Worm (Caenorhabditis elegans): ENCODE results near the gene T03F7.7.

Gene T03F7.7

ce11 chrV:11321719-11322118 is 10.5 kb downstream of the T03F7.7 start, which contains the start of gene F47G9.4:
Gene F47G9.4 (minus strand): TSS chrV:11321816.
- no peak for TF ChIP-seq sox-2 (GFP tag; IDR thresholded peaks at IDR 0.05)
- TF ChIP-seq elt-4 (tag; optimal IDR thresholded peaks at IDR 0.05): no peak
- no peak for TF ChIP-seq unc-86 (tag; optimal IDR thresholded peaks at IDR 0.05)
- no peak for TF ChIP-seq npax-4 (tag; optimal IDR thresholded peaks at IDR 0.05)
- TF ChIP-seq hlh-30 (tag; optimal IDR thresholded peaks at IDR 0.05; ENCODE audit: insufficient read depth): no peak
- no peak for TF ChIP-seq Y22D7AL.16 (tag; optimal IDR thresholded peaks at IDR 0.05)
- no peak for TF ChIP-seq hlh-6 (tag; optimal IDR thresholded peaks at IDR 0.05)
- no peak for TF ChIP-seq K02D7.2 (tag; optimal IDR thresholded peaks at IDR 0.05)
- no peak for TF ChIP-seq elt-2 (tag; optimal IDR thresholded peaks at IDR 0.05)
- no peak for TF ChIP-seq tbx-7 (tag; optimal IDR thresholded peaks at IDR 0.05)
- TF ChIP-seq ceh-31 (tag; optimal IDR thresholded peaks at IDR 0.05): no peak
- no peak for TF ChIP-seq ceh-22 (tag; optimal IDR thresholded peaks at IDR 0.05)

DNA sequence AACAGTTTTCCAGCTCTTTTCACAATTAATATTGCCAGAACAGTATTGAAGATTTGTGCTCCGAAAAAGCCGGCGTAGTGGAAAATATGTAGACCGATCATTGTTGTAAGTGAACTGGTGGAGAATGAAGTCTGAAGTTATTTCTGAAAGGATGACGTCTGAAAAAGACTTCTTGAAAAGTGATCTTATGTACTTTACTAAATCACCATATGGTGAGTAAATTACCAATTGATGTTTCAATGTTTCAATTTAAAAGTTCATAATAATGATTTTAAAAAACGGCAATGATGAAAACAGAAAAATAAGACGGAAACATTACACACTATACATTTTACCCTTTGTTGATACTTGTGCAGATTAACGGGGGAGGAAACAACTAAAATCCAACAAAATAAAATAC is 12.5 kb downstream of the T03F7.7 start, which contains the start of gene str-141:
Gene str-141 (minus strand): TSS at position 101 of the 400 bp plus-strand sequence.
- TF ChIP-seq ceh-9 (tag; optimal IDR thresholded peaks at IDR 0.05): no peak
- no peak for TF ChIP-seq lin-11 (tag; optimal IDR thresholded peaks at IDR 0.05)
- no peak for TF ChIP-seq dve-1 (tag; optimal IDR thresholded peaks at IDR 0.05)
- TF ChIP-seq syd-9 (tag; optimal IDR thresholded peaks at IDR 0.05): no peak
- TF ChIP-seq madf-2 (tag; optimal IDR thresholded peaks at IDR 0.05): no peak
- TF ChIP-seq ceh-2 (tag; optimal IDR thresholded peaks at IDR 0.05): no peak
- TF ChIP-seq Y22D7AL.16 (tag; optimal IDR thresholded peaks at IDR 0.05): no peak
- no peak for TF ChIP-seq sox-4 (tag; optimal IDR thresholded peaks at IDR 0.05)
- no peak for TF ChIP-seq ceh-34 (tag; optimal IDR thresholded peaks at IDR 0.05)
- no peak for TF ChIP-seq nfya-1 (tag; optimal IDR thresholded peaks at IDR 0.05)
- TF ChIP-seq che-1 (tag; optimal IDR thresholded peaks at IDR 0.05): no peak
- TF ChIP-seq eyg-1 (tag; optimal IDR thresholded peaks at IDR 0.05): no peak
- TF ChIP-seq K02D7.2 (tag; optimal IDR thresholded peaks at IDR 0.05): no peak
- TF ChIP-seq pax-1 (tag; optimal IDR thresholded peaks at IDR 0.05): no peak
- no peak for TF ChIP-seq ztf-16 (tag; optimal IDR thresholded peaks at IDR 0.05)
- no peak for TF ChIP-seq C38D4.7 (GFP tag; optimal IDR thresholded peaks at IDR 0.05)
- TF ChIP-seq npax-4 (tag; optimal IDR thresholded peaks at IDR 0.05): no peak
- no peak for TF ChIP-seq unc-3 (GFP tag; conservative IDR thresholded peaks at IDR 0.05)
- no peak for TF ChIP-seq unc-3 (tag; optimal IDR thresholded peaks at IDR 0.05)

- no peak for TF ChIP-seq ceh-6 (GFP tag; optimal IDR thresholded peaks at IDR 0.05)
- no peak for TF ChIP-seq hlh-30 (tag; optimal IDR thresholded peaks at IDR 0.05; ENCODE audit: insufficient read depth)
- peak; percentile 1 for TF ChIP-seq ceh-18 (tag; optimal IDR thresholded peaks at IDR 0.05)
- peak; percentile 48 for TF ChIP-seq unc-42 (tag; optimal IDR thresholded peaks at IDR 0.05)
- TF ChIP-seq ceh-19 (GFP tag; optimal IDR thresholded peaks at IDR 0.05): no peak
- no peak for TF ChIP-seq elt-4 (tag; optimal IDR thresholded peaks at IDR 0.05)
- TF ChIP-seq eyg-1 (tag; optimal IDR thresholded peaks at IDR 0.05): no peak
- no peak for TF ChIP-seq lim-6 (tag; optimal IDR thresholded peaks at IDR 0.05)
- TF ChIP-seq K09A11.1 (tag; optimal IDR thresholded peaks at IDR 0.05; ENCODE audit: insufficient read depth): no peak
- TF ChIP-seq dve-1 (tag; optimal IDR thresholded peaks at IDR 0.05): no peak
- peak; percentile 42 for TF ChIP-seq ceh-31 (tag; optimal IDR thresholded peaks at IDR 0.05)
- TF ChIP-seq pha-2 (tag; optimal IDR thresholded peaks at IDR 0.05): no peak
- no peak for TF ChIP-seq gmeb-2 (tag; optimal IDR thresholded peaks at IDR 0.05)
- TF ChIP-seq pat-9 (tag; optimal IDR thresholded peaks at IDR 0.05): no peak
- TF ChIP-seq lin-11 (tag; optimal IDR thresholded peaks at IDR 0.05): no peak
- no peak for TF ChIP-seq T23F11.4 (GFP tag; optimal IDR thresholded peaks at IDR 0.05)
- TF ChIP-seq fkh-6 (tag; optimal IDR thresholded peaks at IDR 0.05): no peak
- no peak for TF ChIP-seq nhr-11 (tag; optimal IDR thresholded peaks at IDR 0.05)
- no peak for TF ChIP-seq ets-4 (tag; optimal IDR thresholded peaks at IDR 0.05)
- TF ChIP-seq pha-4 (tag; optimal IDR thresholded peaks at IDR 0.05): no peak
- TF ChIP-seq ceh-22 (tag; optimal IDR thresholded peaks at IDR 0.05): no peak
- TF ChIP-seq pros-1 (tag; optimal IDR thresholded peaks at IDR 0.05): no peak
- TF ChIP-seq sox-2 (GFP tag; IDR thresholded peaks at IDR 0.05): no peak
- no peak for TF ChIP-seq tbx-2 (tag; optimal IDR thresholded peaks at IDR 0.05)
- TF ChIP-seq hlh-13 (GFP tag; optimal IDR thresholded peaks at IDR 0.05): no peak
- TF ChIP-seq F13H6.1 (tag; optimal IDR thresholded peaks at IDR 0.05): no peak
- no peak for TF ChIP-seq ceh-48 (tag; optimal IDR thresholded peaks at IDR 0.05)
- no peak for TF ChIP-seq ztf-16 (tag; optimal IDR thresholded peaks at IDR 0.05)
- TF ChIP-seq ahr-1 (tag; optimal IDR thresholded peaks at IDR 0.05): no peak
- TF ChIP-seq pax-1 (tag; optimal IDR thresholded peaks at IDR 0.05): no peak
- no peak for TF ChIP-seq madf-2 (tag; optimal IDR thresholded peaks at IDR 0.05)
- TF ChIP-seq nfya-1 (tag; optimal IDR thresholded peaks at IDR 0.05): peak; percentile 54
- no peak for TF ChIP-seq sox-4 (tag; optimal IDR thresholded peaks at IDR 0.05)
- TF ChIP-seq C38D4.7 (GFP tag; optimal IDR thresholded peaks at IDR 0.05): no peak
These were observed 15.7 kb downstream of the T03F7.7 start, which contains the start of gene tmed-10 for ce11 chrV:11326914-11327367. Gene tmed-10 (minus strand): TSS chrV:11326964.

Measured in whole organism, late embryonic.